Fruit fly (Drosophila melanogaster) S2 (cell line): ENCODE data around the gene CG12507.

Experiments used
- CG8478 ChIP-seq: fragments of >200 bp; optimal IDR thresholded peaks from 2 replicates; lab custom pipeline; 2018
- CTCF ChIP-seq, 2 experiments: fragments of >200 bp; optimal IDR thresholded peaks; 2 replicates each; lab custom pipeline; 2018

CG12507 gene

dm6 chrX:16216830-16217517, 49.4 kb downstream of the CG12507 start:
- TF ChIP-seq CTCF (optimal IDR thresholded peaks at IDR 0.05; lab: Kevin White, UChicago) (peak in 1 of 2 experiments; percentile 63), CG8478 (no peak)

- no peak for TF ChIP-seq CTCF (optimal IDR thresholded peaks at IDR 0.05; lab: Kevin White, UChicago)
- no peak for TF ChIP-seq CG8478
Observed at dm6 chrX:16216492-16216829, 49.9 kb downstream of the CG12507 start, which contains the start of gene disco. Gene disco (minus strand): TSS chrX:16216750.
